Fruit fly (Drosophila melanogaster): ENCODE measurements around the gene CG42592.

dm6 chr3R:29835710-29836049 is 408 bp downstream of the CG42592 start, which contains the start of gene Prtl99C:
- TF ChIP-seq toe (GFP tag; optimal IDR thresholded peaks at IDR 0.05) (no peak), kay (GFP tag; ENCODE audit: borderline replicate concordance) (no peak), CG7045 (GFP tag; optimal IDR thresholded peaks at IDR 0.05) (no peak), CG1620 (GFP tag; optimal IDR thresholded peaks at IDR 0.05) (no peak), Mnt (GFP tag; optimal IDR thresholded peaks at IDR 0.05) (no peak), Crg-1 (GFP tag; optimal IDR thresholded peaks at IDR 0.05) (no peak), CG33017 (tag; optimal IDR thresholded peaks at IDR 0.05) (no peak), CG5204 (GFP tag; optimal IDR thresholded peaks at IDR 0.05) (no peak), Hr96 (GFP tag; optimal IDR thresholded peaks at IDR 0.05) (no peak)

Measured in whole organism, adult.